Worm (Caenorhabditis elegans) whole organism, L4 larva: ENCODE data around the gene rmd-3.

ENCODE experiments used
- D1046.2 ChIP-seq: fragments of 200-800 bp; sonication (Bioruptor generic); IDR thresholded peaks from 2 replicates; pipeline ENCODE4 v1.3.6; 2022; ENCODE audit warnings: missing genetic modification characterization, missing compliant biosample characterization
- R02D3.7 ChIP-seq: fragments of 150-350 bp; sonication (generic microtip); optimal IDR thresholded peaks from 3 replicates; lab custom pipeline; 2014; ENCODE audit warnings: missing biosample characterization, missing genetic modification characterization
- lin-15B ChIP-seq: fragments of 150-350 bp; sonication (generic microtip); optimal IDR thresholded peaks from 3 replicates; lab custom pipeline; 2014; ENCODE audit warnings: missing biosample characterization, missing genetic modification characterization
- unc-39 ChIP-seq: sonication (generic microtip); optimal IDR thresholded peaks from 2 replicates; lab custom pipeline; 2017; ENCODE audit warnings: missing biosample characterization, missing genetic modification characterization

DNA sequence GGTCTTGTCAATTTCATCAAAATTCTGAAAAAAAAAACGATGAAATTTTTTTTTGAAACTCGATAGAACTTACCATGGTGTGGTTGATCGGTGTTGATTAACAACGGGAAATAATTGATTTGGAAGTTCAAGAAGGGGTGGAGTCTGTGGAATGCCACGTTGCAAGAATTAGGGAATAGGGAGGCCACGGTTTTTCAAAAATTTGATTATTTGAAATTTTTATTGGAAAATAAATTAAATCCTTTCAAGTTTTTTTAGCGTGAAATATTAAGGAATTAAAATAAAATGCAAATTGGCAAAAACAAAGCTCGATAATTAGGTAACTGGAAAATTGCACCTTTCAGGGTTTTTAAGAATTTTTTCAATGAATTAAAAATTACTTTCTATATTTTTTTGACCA is at the start of gene rmd-3:
- TF ChIP-seq D1046.2 (GFP tag; lab: Robert Waterston, UW) (no peak), lin-15B (no peak), unc-39 (tag; lab: Kevin White, UChicago) (no peak), R02D3.7 (tag; lab: Kevin White, UChicago) (no peak)
